Fruit fly (Drosophila melanogaster) whole organism, prepupa: ENCODE results near the gene Cyp4d2.

Experiments used
- CG16779 ChIP-seq: fragments of 200-800 bp; sonication (Bioruptor generic); optimal IDR thresholded peaks from 3 replicates; lab custom pipeline; 2017; ENCODE audit warnings: missing biosample characterization, mild to moderate bottlenecking, missing genetic modification characterization
- CG3919 ChIP-seq: fragments of 200-800 bp; sonication (Bioruptor generic); optimal IDR thresholded peaks from 3 replicates; lab custom pipeline; 2016; ENCODE audit warnings: missing biosample characterization, missing genetic modification characterization
- CG6163 ChIP-seq: fragments of 200-800 bp; sonication (Bioruptor generic); IDR thresholded peaks from 3 replicates; pipeline ENCODE4 v1.3.6; 2022; ENCODE audit warnings: missing biosample characterization, missing genetic modification characterization
- Lpt ChIP-seq: fragments of 200-800 bp; sonication (Bioruptor generic); optimal IDR thresholded peaks from 3 replicates; lab custom pipeline; 2016; ENCODE audit warnings: missing biosample characterization, missing genetic modification characterization
- Smox ChIP-seq: fragments of 200-800 bp; sonication (Bioruptor generic); optimal IDR thresholded peaks from 3 replicates; lab custom pipeline; 2016; ENCODE audit warnings: missing biosample characterization, missing genetic modification characterization

DNA sequence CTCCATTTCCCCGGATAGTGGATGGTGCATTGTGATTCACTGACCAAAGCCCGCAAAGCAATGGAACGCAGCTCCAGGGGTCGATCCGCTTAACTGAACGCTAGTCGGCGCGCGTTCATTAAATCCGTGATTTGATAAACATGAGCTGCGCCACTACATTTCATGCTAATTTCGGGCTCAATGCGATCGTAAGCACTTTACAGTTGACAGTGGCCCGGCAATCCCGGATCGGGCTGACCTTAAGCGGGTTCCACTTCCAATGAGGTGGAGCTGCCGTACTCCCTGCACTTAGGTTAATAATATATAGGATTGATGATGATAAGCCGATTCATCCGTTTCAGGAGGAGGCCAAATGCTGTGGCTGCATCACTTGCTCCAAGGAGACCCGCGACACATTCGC is 28.0 kb downstream of the Cyp4d2 start, which contains the start of gene FarO:
- no peak for TF ChIP-seq CG16779 (tag; lab: Kevin White, UChicago)
- TF ChIP-seq Smox (GFP tag; lab: Kevin White, UChicago), result no peak
- no peak for TF ChIP-seq CG3919 (GFP tag; lab: Kevin White, UChicago)
- TF ChIP-seq CG6163 (GFP tag; lab: Robert Waterston, UW), result no peak
- no peak for TF ChIP-seq Lpt (GFP tag; lab: Kevin White, UChicago)
